Worm (Caenorhabditis elegans) whole organism, L3 larva: ENCODE measurements around the gene jmjd-3.1.
A peak's percentile ranks its signal among the peaks of the same experiment; 100 is the strongest.
"Not testable (repeated sequence)": the region's sequence is repeated elsewhere in the genome, so short reads cannot be mapped to it uniquely, and the experiment has no call there.

Experiments used
- R02D3.7 ChIP-seq: fragments of 150-350 bp; optimal IDR thresholded peaks from 2 replicates; lab custom pipeline; 2014; ENCODE audit warnings: missing biosample characterization, missing genetic modification characterization
- ZK546.5 ChIP-seq: sonication (generic microtip); optimal IDR thresholded peaks from 2 replicates; lab custom pipeline; 2017; ENCODE audit warnings: missing biosample characterization, missing genetic modification characterization
- aly-2 ChIP-seq: fragments of 150-350 bp; optimal IDR thresholded peaks from 2 replicates; lab custom pipeline; 2014; ENCODE audit warnings: missing biosample characterization, missing genetic modification characterization
- ama-1 ChIP-seq: fragments of 150-350 bp; optimal IDR thresholded peaks from 2 replicates; lab custom pipeline; 2018
- ceh-16 ChIP-seq: sonication (generic microtip); optimal IDR thresholded peaks from 2 replicates; lab custom pipeline; 2017; ENCODE audit warnings: missing biosample characterization, missing genetic modification characterization
- ceh-28 ChIP-seq: fragments of 150-350 bp; optimal IDR thresholded peaks from 2 replicates; lab custom pipeline; 2014; ENCODE audit warnings: missing biosample characterization, missing genetic modification reagents, missing genetic modification characterization
- ceh-82 ChIP-seq: fragments of 150-350 bp; optimal IDR thresholded peaks from 2 replicates; lab custom pipeline; 2014; ENCODE audit warnings: missing biosample characterization, missing genetic modification characterization
- ceh-9 ChIP-seq: sonication (generic microtip); optimal IDR thresholded peaks from 2 replicates; lab custom pipeline; 2018; ENCODE audit warnings: missing biosample characterization, missing genetic modification characterization
- daf-12 ChIP-seq: fragments of 150-350 bp; optimal IDR thresholded peaks from 2 replicates; lab custom pipeline; 2014; ENCODE audit warnings: missing biosample characterization, missing genetic modification reagents, missing genetic modification characterization
- egl-27 ChIP-seq: sonication (generic microtip); optimal IDR thresholded peaks from 4 replicates; lab custom pipeline; 2017; ENCODE audit warnings: missing biosample characterization, missing genetic modification reagents, missing genetic modification characterization
- egl-5 ChIP-seq: fragments of 150-350 bp; optimal IDR thresholded peaks from 2 replicates; lab custom pipeline; 2017; ENCODE audit warnings: missing biosample characterization, missing genetic modification reagents, missing genetic modification characterization, inconsistent platforms
- elt-1 ChIP-seq: fragments of 150-350 bp; optimal IDR thresholded peaks from 2 replicates; lab custom pipeline; 2014; ENCODE audit warnings: missing biosample characterization, missing genetic modification characterization
- elt-2 ChIP-seq: sonication (generic microtip); optimal IDR thresholded peaks from 2 replicates; lab custom pipeline; 2016; ENCODE audit warnings: missing genetic modification reagents, mild to moderate bottlenecking, missing genetic modification characterization, missing compliant biosample characterization
- elt-3 ChIP-seq, 3 experiments: fragments of 150-350 bp in 1 of 3; sonication (generic microtip) in 2 of 3; optimal IDR thresholded peaks; 2 replicates in 2 of 3; 4 replicates in 1 of 3; lab custom pipeline; 2014 to 2017; ENCODE audit warnings: missing biosample characterization in 3 of 3, missing genetic modification characterization in 3 of 3
- eor-1 ChIP-seq, 2 experiments: fragments of 150-350 bp; optimal IDR thresholded peaks; 2 replicates each; lab custom pipeline; 2014 to 2018; ENCODE audit warnings: missing biosample characterization in 2 of 2, missing genetic modification characterization in 2 of 2
- fkh-10 ChIP-seq: sonication (generic microtip); optimal IDR thresholded peaks from 2 replicates; lab custom pipeline; 2017; ENCODE audit warnings: missing biosample characterization, missing genetic modification reagents, missing genetic modification characterization
- fkh-2 ChIP-seq: fragments of 150-350 bp; optimal IDR thresholded peaks from 2 replicates; lab custom pipeline; 2014; ENCODE audit warnings: missing biosample characterization, missing genetic modification reagents, missing genetic modification characterization
- fos-1 ChIP-seq: fragments of 150-350 bp; optimal IDR thresholded peaks from 2 replicates; lab custom pipeline; 2014; ENCODE audit warnings: missing biosample characterization, missing genetic modification characterization
- hmg-11 ChIP-seq: sonication (generic microtip); optimal IDR thresholded peaks from 2 replicates; lab custom pipeline; 2016; ENCODE audit warnings: missing genetic modification characterization, missing compliant biosample characterization
- jun-1 ChIP-seq: fragments of 150-350 bp; optimal IDR thresholded peaks from 2 replicates; lab custom pipeline; 2014; ENCODE audit warnings: missing biosample characterization, missing genetic modification reagents, missing genetic modification characterization
- lin-15B ChIP-seq: fragments of 150-350 bp; optimal IDR thresholded peaks from 2 replicates; lab custom pipeline; 2014; ENCODE audit warnings: missing biosample characterization, missing genetic modification characterization
- lin-39 ChIP-seq: fragments of 150-350 bp; optimal IDR thresholded peaks from 2 replicates; lab custom pipeline; 2018; ENCODE audit warnings: missing biosample characterization, missing genetic modification reagents, missing genetic modification characterization
- lsy-12 ChIP-seq: sonication (generic microtip); optimal IDR thresholded peaks from 2 replicates; lab custom pipeline; 2016; ENCODE audit warnings: mild to moderate bottlenecking, missing genetic modification characterization, missing compliant biosample characterization
- mdl-1 ChIP-seq: fragments of 150-350 bp; optimal IDR thresholded peaks from 2 replicates; lab custom pipeline; 2014; ENCODE audit warnings: missing biosample characterization, missing genetic modification characterization
- mml-1 ChIP-seq: fragments of 150-350 bp; sonication (generic microtip); optimal IDR thresholded peaks from 3 replicates; lab custom pipeline; 2014; ENCODE audit warnings: missing biosample characterization, missing genetic modification characterization
- nfya-1 ChIP-seq: sonication (generic microtip); optimal IDR thresholded peaks from 2 replicates; lab custom pipeline; 2017; ENCODE audit warnings: missing genetic modification characterization, mild to moderate bottlenecking, missing compliant biosample characterization, antibody characterized with exemption, moderate library complexity; ENCODE audit not compliant: insufficient read depth
- nhr-11 ChIP-seq: fragments of 150-350 bp; optimal IDR thresholded peaks from 2 replicates; lab custom pipeline; 2014; ENCODE audit warnings: missing biosample characterization, missing genetic modification characterization
- nhr-12 ChIP-seq: fragments of 150-350 bp; optimal IDR thresholded peaks from 2 replicates; lab custom pipeline; 2014; ENCODE audit warnings: missing biosample characterization, missing genetic modification characterization
- nhr-23 ChIP-seq: fragments of 150-350 bp; optimal IDR thresholded peaks from 2 replicates; lab custom pipeline; 2014; ENCODE audit warnings: missing biosample characterization, missing genetic modification reagents, missing genetic modification characterization
- nhr-237 ChIP-seq: fragments of 150-350 bp; optimal IDR thresholded peaks from 2 replicates; lab custom pipeline; 2014; ENCODE audit warnings: missing biosample characterization, missing genetic modification characterization
- nhr-25 ChIP-seq: sonication (generic microtip); optimal IDR thresholded peaks from 2 replicates; lab custom pipeline; 2017; ENCODE audit warnings: missing biosample characterization, missing genetic modification characterization
- nhr-28 ChIP-seq: fragments of 150-350 bp; optimal IDR thresholded peaks from 2 replicates; lab custom pipeline; 2014; ENCODE audit warnings: missing biosample characterization, missing genetic modification characterization
- nhr-43 ChIP-seq: sonication (generic microtip); optimal IDR thresholded peaks from 2 replicates; lab custom pipeline; 2016; ENCODE audit warnings: mild to moderate bottlenecking, missing genetic modification characterization, missing compliant biosample characterization; ENCODE audit not compliant: poor library complexity, severe bottlenecking
- nhr-67 ChIP-seq: fragments of 150-350 bp; optimal IDR thresholded peaks from 2 replicates; lab custom pipeline; 2014; ENCODE audit warnings: missing biosample characterization, missing genetic modification characterization
- nhr-76 ChIP-seq: fragments of 150-350 bp; sonication (generic microtip); optimal IDR thresholded peaks from 5 replicates; lab custom pipeline; 2014; ENCODE audit warnings: missing biosample characterization, missing genetic modification characterization
- nhr-77 ChIP-seq: fragments of 150-350 bp; optimal IDR thresholded peaks from 2 replicates; lab custom pipeline; 2014; ENCODE audit warnings: missing biosample characterization, missing genetic modification characterization
- pha-4 ChIP-seq: fragments of 150-350 bp; optimal IDR thresholded peaks from 2 replicates; lab custom pipeline; 2014; ENCODE audit warnings: missing biosample characterization, missing genetic modification reagents, missing genetic modification characterization
- pqm-1 ChIP-seq: fragments of 150-350 bp; optimal IDR thresholded peaks from 2 replicates; lab custom pipeline; 2017; ENCODE audit warnings: missing biosample characterization, missing genetic modification characterization, inconsistent platforms
- sea-2 ChIP-seq: fragments of 150-350 bp; sonication (generic microtip); optimal IDR thresholded peaks from 4 replicates; lab custom pipeline; 2014; ENCODE audit warnings: missing biosample characterization, missing genetic modification reagents, missing genetic modification characterization
- skn-1 ChIP-seq: fragments of 150-350 bp; optimal IDR thresholded peaks from 2 replicates; lab custom pipeline; 2014; ENCODE audit warnings: missing biosample characterization, missing genetic modification characterization
- snpc-4 ChIP-seq: fragments of 150-350 bp; optimal IDR thresholded peaks from 2 replicates; lab custom pipeline; 2014; ENCODE audit warnings: missing biosample characterization, missing genetic modification characterization
- tbx-2 ChIP-seq: sonication (generic microtip); optimal IDR thresholded peaks from 2 replicates; lab custom pipeline; 2016; ENCODE audit warnings: mild to moderate bottlenecking, missing genetic modification characterization, missing compliant biosample characterization
- unc-39 ChIP-seq: sonication (generic microtip); optimal IDR thresholded peaks from 4 replicates; lab custom pipeline; 2017; ENCODE audit warnings: missing biosample characterization, missing genetic modification characterization
- unc-62 ChIP-seq: fragments of 150-350 bp; sonication (generic microtip); optimal IDR thresholded peaks from 4 replicates; lab custom pipeline; 2014; ENCODE audit warnings: missing biosample characterization, missing genetic modification reagents, missing genetic modification characterization
- zag-1 ChIP-seq: fragments of 150-350 bp; optimal IDR thresholded peaks from 2 replicates; lab custom pipeline; 2014; ENCODE audit warnings: missing biosample characterization, missing genetic modification characterization
- ztf-11 ChIP-seq: fragments of 150-350 bp; optimal IDR thresholded peaks from 2 replicates; lab custom pipeline; 2014; ENCODE audit warnings: missing biosample characterization, missing genetic modification characterization
- ztf-4 ChIP-seq: fragments of 150-350 bp; optimal IDR thresholded peaks from 2 replicates; lab custom pipeline; 2014; ENCODE audit warnings: missing biosample characterization, missing genetic modification characterization

Gene jmjd-3.1

DNA sequence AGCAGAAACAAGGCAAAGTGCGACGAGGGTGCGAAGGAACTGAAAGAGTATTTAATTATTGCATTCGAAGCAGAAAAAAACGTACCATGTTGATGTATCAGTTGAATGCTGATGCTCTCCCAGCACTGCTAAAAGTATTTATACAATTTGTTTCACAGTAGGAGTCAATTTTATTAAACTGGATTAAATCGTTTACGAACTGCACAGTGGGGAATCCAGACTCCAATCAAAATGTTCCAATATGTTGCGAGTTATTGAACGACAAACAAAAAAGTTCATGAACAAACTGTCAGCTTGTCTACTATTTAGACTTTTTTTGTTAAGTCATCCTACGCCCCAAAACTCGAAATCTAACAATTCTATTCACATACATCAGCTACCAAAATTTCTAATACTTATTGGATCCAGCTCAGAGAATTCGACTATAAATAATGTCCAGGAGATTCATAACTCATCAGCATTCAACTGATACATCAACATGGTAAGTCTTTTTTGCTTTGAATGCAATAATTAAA is 32.5 kb upstream of the jmjd-3.1 start, which contains the start of the genes nspc-4 and nspc-5:
Gene nspc-4 (minus strand): TSS at position 101 of the 515 bp plus-strand sequence.
Gene nspc-5 (plus strand): TSS at position 465 of the 515 bp plus-strand sequence.
- not testable (repeated sequence) for TF ChIP-seq fkh-2; elt-2; R02D3.7 (tag; lab: Kevin White, UChicago)

DNA sequence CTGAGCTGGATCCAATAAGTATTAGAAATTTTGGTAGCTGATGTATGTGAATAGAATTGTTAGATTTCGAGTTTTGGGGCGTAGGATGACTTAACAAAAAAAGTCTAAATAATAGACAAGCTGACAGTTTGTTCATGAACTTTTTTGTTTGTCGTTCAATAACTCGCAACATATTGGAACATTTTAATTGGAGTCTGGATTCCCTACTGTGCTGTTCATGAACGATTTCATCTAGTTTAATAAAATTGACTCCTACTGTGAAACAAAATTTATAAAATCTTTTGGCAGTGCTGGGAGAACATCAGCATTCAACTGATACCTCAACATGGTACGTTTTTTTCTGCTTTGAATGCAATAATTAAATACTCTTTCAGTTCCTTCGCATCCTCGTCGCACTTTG is 29.3 kb upstream of the jmjd-3.1 start, which contains the start of gene nspc-7:
Gene nspc-7 (plus strand): TSS at position 301 of the 400 bp plus-strand sequence.
- TF ChIP-seq lin-39, jun-1, egl-5 (tag; lab: Kevin White, UChicago): not testable (repeated sequence)

DNA sequence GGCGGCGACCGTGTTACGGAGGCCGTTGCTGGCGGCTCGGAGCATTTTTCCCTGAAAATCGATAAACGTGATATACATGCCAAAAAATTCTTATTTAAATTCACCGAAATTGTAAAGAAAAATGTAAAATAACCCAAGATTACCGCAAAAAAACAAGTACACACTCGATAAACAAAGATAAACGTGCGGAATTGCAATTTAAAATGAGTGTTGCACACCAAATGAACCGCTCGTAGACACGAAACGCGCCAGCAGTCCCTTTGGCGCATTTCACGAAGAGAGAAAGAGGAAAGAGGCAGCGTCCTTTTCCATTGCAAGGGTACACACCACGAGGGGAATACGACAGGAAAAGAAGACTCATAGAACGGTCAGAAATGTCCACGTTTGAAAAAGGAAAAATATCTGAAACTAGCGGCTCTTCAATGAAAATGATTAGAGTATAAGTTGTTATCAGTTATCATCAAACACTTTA is 24.8 kb upstream of the jmjd-3.1 start, which contains the start of gene sdha-1:
Gene sdha-1 (minus strand): TSS at position 51 of the 472 bp plus-strand sequence.
- TF ChIP-seq ceh-28 (tag; lab: Kevin White, UChicago): peak; percentile 65
- peak; percentile 91 for TF ChIP-seq nhr-25
- TF ChIP-seq pqm-1 (tag; lab: Kevin White, UChicago): peak; percentile 67
- peak; percentile 48 for TF ChIP-seq skn-1 (tag; lab: Kevin White, UChicago)
- no peak for TF ChIP-seq ZK546.5 (tag; lab: Kevin White, UChicago)
- TF ChIP-seq nhr-76 (tag; lab: Kevin White, UChicago): no peak
- TF ChIP-seq nhr-43 (tag; lab: Kevin White, UChicago): peak; percentile 57
- TF ChIP-seq unc-39 (tag; lab: Kevin White, UChicago): no peak
- TF ChIP-seq nhr-12 (tag; lab: Kevin White, UChicago): no peak
- no peak for TF ChIP-seq nhr-28 (tag; lab: Kevin White, UChicago)
- TF ChIP-seq nhr-77: no peak
- peak; percentile 75 for TF ChIP-seq hmg-11 (tag; lab: Kevin White, UChicago)
- peak; percentile 94 for TF ChIP-seq pha-4 (tag; lab: Kevin White, UChicago)
- no peak for TF ChIP-seq daf-12 (tag; lab: Kevin White, UChicago)
- TF ChIP-seq eor-1 (tag; optimal IDR thresholded peaks at IDR 0.05; lab: Kevin White, UChicago): no peak
- TF ChIP-seq nhr-11: no peak
- peak; percentile 69 for TF ChIP-seq ama-1 (lab: Kevin White, UChicago)
- TF ChIP-seq jun-1 (tag; lab: Kevin White, UChicago): peak; percentile 81
- TF ChIP-seq R02D3.7 (tag; lab: Kevin White, UChicago): peak; percentile 28
- no peak for TF ChIP-seq ceh-16
- no peak for TF ChIP-seq ceh-9 (tag; lab: Kevin White, UChicago)
- no peak for TF ChIP-seq elt-3 (tag; optimal IDR thresholded peaks at IDR 0.05; lab: Kevin White, UChicago)
- no peak for TF ChIP-seq sea-2 (GFP tag; lab: Kevin White, UChicago)
- TF ChIP-seq egl-5 (tag; lab: Kevin White, UChicago): peak; percentile 72
- TF ChIP-seq ztf-11 (tag; lab: Kevin White, UChicago): no peak
- TF ChIP-seq ceh-82: no peak
- TF ChIP-seq fkh-10 (GFP tag; lab: Kevin White, UChicago): peak; percentile 4
- no peak for TF ChIP-seq zag-1 (tag; lab: Kevin White, UChicago)
- TF ChIP-seq lin-15B (tag; lab: Kevin White, UChicago): peak; percentile 79
- TF ChIP-seq fkh-2: no peak
- TF ChIP-seq egl-27 (tag; lab: Kevin White, UChicago): peak; percentile 75
- peak; percentile 40 for TF ChIP-seq elt-1 (tag; lab: Kevin White, UChicago)
- TF ChIP-seq tbx-2 (tag; lab: Kevin White, UChicago): peak; percentile 61
- TF ChIP-seq snpc-4 (tag; lab: Kevin White, UChicago): peak; percentile 89
- peak; percentile 35 for TF ChIP-seq ztf-4 (tag; lab: Kevin White, UChicago)
- peak; percentile 67 for TF ChIP-seq lsy-12 (tag; lab: Kevin White, UChicago)
- TF ChIP-seq nhr-23 (tag; lab: Kevin White, UChicago): peak; percentile 87
- peak; percentile 91 for TF ChIP-seq elt-2
- TF ChIP-seq nhr-237 (tag; lab: Kevin White, UChicago): no peak
- peak; percentile 88 for TF ChIP-seq nfya-1 (tag; lab: Kevin White, UChicago)
- TF ChIP-seq lin-39 (tag; lab: Kevin White, UChicago): peak; percentile 82
- TF ChIP-seq mdl-1 (tag; lab: Kevin White, UChicago): peak; percentile 44
- TF ChIP-seq nhr-67 (tag; lab: Kevin White, UChicago): no peak
- TF ChIP-seq mml-1 (tag; lab: Kevin White, UChicago): no peak
- no peak for TF ChIP-seq unc-62 (GFP tag; lab: Kevin White, UChicago)
- TF ChIP-seq fos-1: peak; percentile 51
- TF ChIP-seq aly-2 (tag; lab: Kevin White, UChicago): no peak
